Fruit fly (Drosophila melanogaster) whole organism, embryonic: Measurements from ENCODE around the gene CG46304.
A peak's percentile ranks its signal among the peaks of the same experiment; 100 is the strongest.

Experiments
- Antp ChIP-seq: fragments of 200-800 bp; sonication (Bioruptor generic); optimal IDR thresholded peaks from 3 replicates; lab custom pipeline; 2016; ENCODE audit warnings: missing biosample characterization, missing genetic modification characterization
- Atf6 ChIP-seq: fragments of 200-800 bp; sonication (Bioruptor generic); IDR thresholded peaks from 2 replicates; pipeline ENCODE4 v1.3.6; 2022; ENCODE audit warnings: missing biosample characterization, missing genetic modification characterization
- Bgb ChIP-seq: fragments of 200-800 bp; sonication (Bioruptor generic); IDR thresholded peaks from 2 replicates; pipeline ENCODE4 v1.3.6; 2022; ENCODE audit warnings: missing biosample characterization, missing genetic modification characterization; ENCODE audit not compliant: partially characterized antibody
- CG11560 ChIP-seq: fragments of 200-800 bp; sonication (Bioruptor generic); IDR thresholded peaks from 3 replicates; pipeline ENCODE4 v1.3.6; 2022; ENCODE audit warnings: missing biosample characterization, missing genetic modification characterization
- CG11723 ChIP-seq: fragments of 200-800 bp; sonication (Bioruptor generic); optimal IDR thresholded peaks from 2 replicates; lab custom pipeline; 2017; ENCODE audit warnings: missing biosample characterization, mild to moderate bottlenecking, missing genetic modification characterization
- CG12236 ChIP-seq: fragments of 200-800 bp; sonication (Bioruptor generic); optimal IDR thresholded peaks from 2 replicates; lab custom pipeline; 2016; ENCODE audit warnings: missing biosample characterization, missing genetic modification characterization
- CG12299 ChIP-seq: fragments of 200-800 bp; sonication (Bioruptor generic); optimal IDR thresholded peaks from 2 replicates; lab custom pipeline; 2018; ENCODE audit warnings: missing biosample characterization, mild to moderate bottlenecking, missing genetic modification characterization
- CG12391 ChIP-seq: fragments of 200-800 bp; sonication (Bioruptor generic); optimal IDR thresholded peaks from 3 replicates; lab custom pipeline; 2018; ENCODE audit warnings: missing biosample characterization, mild to moderate bottlenecking, missing genetic modification characterization, moderate library complexity
- CG12659 ChIP-seq: fragments of 200-800 bp; sonication (Bioruptor generic); optimal IDR thresholded peaks from 3 replicates; lab custom pipeline; 2017; ENCODE audit warnings: mild to moderate bottlenecking, missing biosample characterization, missing genetic modification reagents, missing genetic modification characterization
- CG13123 ChIP-seq: fragments of 200-800 bp; sonication (Bioruptor generic); optimal IDR thresholded peaks from 2 replicates; lab custom pipeline; 2016; ENCODE audit warnings: missing biosample characterization, missing genetic modification characterization
- CG15514 ChIP-seq: fragments of 200-800 bp; sonication (Bioruptor generic); optimal IDR thresholded peaks from 3 replicates; lab custom pipeline; 2017; ENCODE audit warnings: missing biosample characterization, missing genetic modification characterization, mild to moderate bottlenecking, moderate library complexity, missing genetic modification reagents
- CG17568 ChIP-seq: fragments of 200-800 bp; sonication (Bioruptor generic); optimal IDR thresholded peaks from 2 replicates; lab custom pipeline; 2018; ENCODE audit warnings: missing biosample characterization, mild to moderate bottlenecking, missing genetic modification characterization, moderate library complexity
- CG17802 ChIP-seq: fragments of 200-800 bp; sonication (Bioruptor generic); optimal IDR thresholded peaks from 2 replicates; lab custom pipeline; 2018; ENCODE audit warnings: missing biosample characterization, mild to moderate bottlenecking, missing genetic modification characterization, moderate library complexity
- CG18011 ChIP-seq: fragments of 200-800 bp; sonication (Bioruptor generic); optimal IDR thresholded peaks from 2 replicates; lab custom pipeline; 2017; ENCODE audit warnings: missing biosample characterization, missing genetic modification characterization, mild to moderate bottlenecking, moderate library complexity, missing genotype
- CG2678 ChIP-seq: fragments of 200-800 bp; sonication (Bioruptor generic); optimal IDR thresholded peaks from 3 replicates; lab custom pipeline; 2019; ENCODE audit warnings: missing biosample characterization, mild to moderate bottlenecking, missing genetic modification characterization, moderate library complexity
- CG3163 ChIP-seq: fragments of 200-800 bp; sonication (Bioruptor generic); optimal IDR thresholded peaks from 3 replicates; lab custom pipeline; 2016; ENCODE audit warnings: missing biosample characterization, missing genetic modification characterization
- CG3281 ChIP-seq: fragments of 200-800 bp; sonication (Bioruptor generic); optimal IDR thresholded peaks from 3 replicates; lab custom pipeline; 2017; ENCODE audit warnings: missing biosample characterization, mild to moderate bottlenecking, missing genetic modification characterization
- CG34224 ChIP-seq: fragments of 200-800 bp; sonication (Bioruptor generic); IDR thresholded peaks from 3 replicates; pipeline ENCODE4 v1.3.6; 2022; ENCODE audit warnings: missing biosample characterization, missing genetic modification characterization; ENCODE audit not compliant: partially characterized antibody
- CG5953 ChIP-seq: fragments of 200-800 bp; sonication (Bioruptor generic); IDR thresholded peaks from 2 replicates; pipeline ENCODE4 v1.3.6; 2022; ENCODE audit warnings: missing biosample characterization, missing genetic modification characterization
- CG7745 ChIP-seq: fragments of 200-800 bp; sonication (Bioruptor generic); optimal IDR thresholded peaks from 2 replicates; lab custom pipeline; 2018; ENCODE audit warnings: missing biosample characterization, mild to moderate bottlenecking, missing genetic modification characterization, moderate library complexity
- CG7963 ChIP-seq: fragments of 200-800 bp; sonication (Bioruptor generic); IDR thresholded peaks from 3 replicates; pipeline ENCODE4 v1.3.6; 2022; ENCODE audit warnings: missing biosample characterization, missing genetic modification characterization; ENCODE audit not compliant: partially characterized antibody
- CG8944 ChIP-seq: fragments of 200-800 bp; sonication (Bioruptor generic); optimal IDR thresholded peaks from 3 replicates; lab custom pipeline; 2016; ENCODE audit warnings: missing biosample characterization, missing genetic modification characterization
- CHES-1-like ChIP-seq: fragments of 200-800 bp; sonication (Bioruptor generic); optimal IDR thresholded peaks from 2 replicates; lab custom pipeline; 2016; ENCODE audit warnings: missing biosample characterization, missing genetic modification characterization
- D19B ChIP-seq: fragments of 200-800 bp; sonication (Bioruptor generic); optimal IDR thresholded peaks from 2 replicates; lab custom pipeline; 2017; ENCODE audit warnings: missing biosample characterization, mild to moderate bottlenecking, missing genetic modification characterization
- Drgx ChIP-seq: fragments of 200-800 bp; sonication (Bioruptor generic); IDR thresholded peaks from 2 replicates; pipeline ENCODE4 v1.3.6; 2022; ENCODE audit warnings: missing biosample characterization, missing genetic modification characterization
- Fer3 ChIP-seq: fragments of 200-800 bp; sonication (Bioruptor generic); optimal IDR thresholded peaks from 2 replicates; lab custom pipeline; 2018; ENCODE audit warnings: missing biosample characterization, mild to moderate bottlenecking, missing genetic modification characterization, moderate library complexity
- Hr3 ChIP-seq: fragments of 200-800 bp; sonication (Bioruptor generic); optimal IDR thresholded peaks from 3 replicates; lab custom pipeline; 2016; ENCODE audit warnings: missing biosample characterization, missing genetic modification characterization
- MBD-R2 ChIP-seq: fragments of 200-800 bp; sonication (Bioruptor generic); IDR thresholded peaks from 2 replicates; pipeline ENCODE4 v1.3.6; 2022; ENCODE audit warnings: missing biosample characterization, missing genetic modification characterization
- NC2α ChIP-seq: fragments of 200-800 bp; sonication (Bioruptor generic); optimal IDR thresholded peaks from 2 replicates; lab custom pipeline; 2016; ENCODE audit warnings: missing biosample characterization, missing genetic modification characterization
- Nf-YC ChIP-seq: fragments of 200-800 bp; optimal IDR thresholded peaks from 3 replicates; lab custom pipeline; 2019; ENCODE audit warnings: missing biosample characterization, mild to moderate bottlenecking, missing genetic modification characterization, moderate library complexity
- Sry-δ ChIP-seq: fragments of 200-800 bp; sonication (Bioruptor generic); optimal IDR thresholded peaks from 2 replicates; lab custom pipeline; 2016; ENCODE audit warnings: missing biosample characterization, missing genetic modification characterization
- Usf ChIP-seq: fragments of 200-800 bp; sonication (Bioruptor generic); optimal IDR thresholded peaks from 2 replicates; lab custom pipeline; 2017; ENCODE audit warnings: missing genotype, missing biosample characterization, missing genetic modification characterization
- Vsx1 ChIP-seq: fragments of 200-800 bp; sonication (Bioruptor generic); optimal IDR thresholded peaks from 2 replicates; lab custom pipeline; 2017; ENCODE audit warnings: missing biosample characterization, mild to moderate bottlenecking, missing genetic modification characterization, missing genetic modification reagents
- amos ChIP-seq: fragments of 200-800 bp; sonication (Bioruptor generic); IDR thresholded peaks from 2 replicates; pipeline ENCODE4 v1.3.6; 2022; ENCODE audit warnings: missing biosample characterization, missing genetic modification characterization; ENCODE audit not compliant: partially characterized antibody
- bigmax ChIP-seq: fragments of 200-800 bp; sonication (Bioruptor generic); optimal IDR thresholded peaks from 2 replicates; lab custom pipeline; 2018; ENCODE audit warnings: missing biosample characterization, mild to moderate bottlenecking, missing genetic modification characterization
- bsh ChIP-seq, 2 experiments: fragments of 200-800 bp; sonication (Bioruptor generic); optimal IDR thresholded peaks; 2 replicates each; lab custom pipeline; 2017 to 2018; ENCODE audit warnings: mild to moderate bottlenecking in 2 of 2, missing biosample characterization in 2 of 2, missing genetic modification characterization in 2 of 2, moderate library complexity in 1 of 2
- cato ChIP-seq: fragments of 200-800 bp; sonication (Bioruptor generic); optimal IDR thresholded peaks from 2 replicates; lab custom pipeline; 2016; ENCODE audit warnings: missing biosample characterization, missing genetic modification characterization, borderline replicate concordance
- crp ChIP-seq, 2 experiments: fragments of 200-800 bp; sonication (Bioruptor generic); optimal IDR thresholded peaks; 2 replicates in 1 of 2; 3 replicates in 1 of 2; lab custom pipeline; 2017; ENCODE audit warnings: missing biosample characterization in 2 of 2, missing genetic modification characterization in 2 of 2, mild to moderate bottlenecking in 1 of 2, moderate library complexity in 1 of 2
- gsb-n ChIP-seq: fragments of 200-800 bp; sonication (Bioruptor generic); optimal IDR thresholded peaks from 3 replicates; lab custom pipeline; 2018; ENCODE audit warnings: missing biosample characterization, mild to moderate bottlenecking, missing genetic modification characterization
- her ChIP-seq: fragments of 200-800 bp; sonication (Bioruptor generic); optimal IDR thresholded peaks from 2 replicates; lab custom pipeline; 2016; ENCODE audit warnings: missing biosample characterization, missing genetic modification characterization
- lov ChIP-seq, 2 experiments: fragments of 200-800 bp in 1 of 2; fragments of >200 bp in 1 of 2; sonication (Bioruptor generic) in 1 of 2; IDR thresholded peaks in 1 of 2; optimal IDR thresholded peaks in 1 of 2; 2 replicates in 1 of 2; 3 replicates in 1 of 2; pipeline versions ENCODE4 v1.3.6 to Lab custom; 2017 to 2022; ENCODE audit warnings: missing biosample characterization in 1 of 2, missing genetic modification characterization in 1 of 2
- mam ChIP-seq: fragments of 200-800 bp; sonication (Bioruptor generic); optimal IDR thresholded peaks from 3 replicates; lab custom pipeline; 2016; ENCODE audit warnings: missing biosample characterization, missing genetic modification characterization
- nerfin-1 ChIP-seq: fragments of 200-800 bp; sonication (Bioruptor generic); optimal IDR thresholded peaks from 3 replicates; lab custom pipeline; 2019; ENCODE audit warnings: missing biosample characterization, mild to moderate bottlenecking, missing genetic modification characterization, moderate library complexity
- nerfin-2 ChIP-seq: fragments of 200-800 bp; sonication (Bioruptor generic); IDR thresholded peaks from 2 replicates; pipeline ENCODE4 v1.3.6; 2022; ENCODE audit warnings: missing biosample characterization, missing genetic modification characterization; ENCODE audit not compliant: partially characterized antibody
- repo ChIP-seq: fragments of 200-800 bp; sonication (Bioruptor generic); optimal IDR thresholded peaks from 2 replicates; lab custom pipeline; 2016; ENCODE audit warnings: missing biosample characterization, missing genetic modification characterization
- seq ChIP-seq: fragments of 200-800 bp; sonication (Bioruptor generic); IDR thresholded peaks from 2 replicates; pipeline ENCODE4 v1.3.6; 2022; ENCODE audit warnings: missing biosample characterization, missing genetic modification characterization
- stwl ChIP-seq: fragments of 200-800 bp; sonication (Bioruptor generic); optimal IDR thresholded peaks from 3 replicates; lab custom pipeline; 2018; ENCODE audit warnings: missing biosample characterization, mild to moderate bottlenecking, missing genetic modification characterization, moderate library complexity
- vfl ChIP-seq: fragments of 200-800 bp; sonication (Bioruptor generic); optimal IDR thresholded peaks from 2 replicates; lab custom pipeline; 2016; ENCODE audit warnings: missing biosample characterization, missing genetic modification characterization
- vvl ChIP-seq: fragments of 200-800 bp; sonication (Bioruptor generic); IDR thresholded peaks from 2 replicates; pipeline ENCODE4 v1.3.6; 2022; ENCODE audit warnings: missing biosample characterization, missing genetic modification characterization

CG46304 gene

dm6 chr2L:18948724-18949108 lies 2.6 kb downstream of the CG46304 start, which contains the start of gene CG10428 (continued):
- TF ChIP-seq Nf-YC = no peak
- no peak for TF ChIP-seq bigmax (GFP tag; lab: Kevin White, UChicago)
- no peak for TF ChIP-seq CG5953 (GFP tag; lab: Robert Waterston, UW)
- peak; percentile 31 for TF ChIP-seq CG12659 (GFP tag; lab: Kevin White, UChicago)
- TF ChIP-seq CG12299 (tag; lab: Kevin White, UChicago) = no peak
- TF ChIP-seq lov (optimal IDR thresholded peaks at IDR 0.05; lab: Kevin White, UChicago) = no peak
- TF ChIP-seq lov (GFP tag; IDR thresholded peaks at IDR 0.05; lab: Robert Waterston, UW) = no peak
- no peak for TF ChIP-seq Antp (GFP tag; lab: Kevin White, UChicago)
- TF ChIP-seq her (GFP tag; lab: Kevin White, UChicago) = no peak
- no peak for TF ChIP-seq repo (GFP tag; lab: Kevin White, UChicago)
- TF ChIP-seq CG3163 (GFP tag; lab: Kevin White, UChicago) = no peak
- TF ChIP-seq CG15514 = peak; percentile 36
- TF ChIP-seq Sry-δ (GFP tag; lab: Kevin White, UChicago) = peak; percentile 45
- TF ChIP-seq CG11560 (tag; lab: Robert Waterston, UW) = peak; percentile 13; the same call in 1 of the 3 replicates
- peak; percentile 97 for TF ChIP-seq CG7745
- no peak for TF ChIP-seq Hr3 (GFP tag; lab: Kevin White, UChicago)
- TF ChIP-seq nerfin-1 (tag; lab: Kevin White, UChicago) = no peak
- TF ChIP-seq CG3281 (GFP tag; lab: Kevin White, UChicago) = no peak
- TF ChIP-seq CG17568 = no peak
- TF ChIP-seq CG18011 (GFP tag; lab: Kevin White, UChicago) = no peak
- no peak for TF ChIP-seq mam (GFP tag; lab: Kevin White, UChicago)
- TF ChIP-seq D19B (GFP tag; lab: Kevin White, UChicago) = no peak
- peak; percentile 46; the same call in 1 of the 2 replicates for TF ChIP-seq nerfin-2
- TF ChIP-seq Fer3 (tag; lab: Kevin White, UChicago) = no peak
- TF ChIP-seq CG2678 (tag; lab: Kevin White, UChicago) = no peak
- TF ChIP-seq Atf6 (GFP tag; lab: Robert Waterston, UW) = no peak
- no peak for TF ChIP-seq CG11723 (GFP tag; lab: Kevin White, UChicago)
- no peak for TF ChIP-seq seq (GFP tag; lab: Robert Waterston, UW)
- no peak for TF ChIP-seq CG12391 (tag; lab: Kevin White, UChicago)
- TF ChIP-seq CG7963 (GFP tag; lab: Robert Waterston, UW) = peak; percentile 27; the same call in 1 of the 3 replicates
- TF ChIP-seq gsb-n (tag; lab: Kevin White, UChicago) = no peak
- peak; percentile 69 for TF ChIP-seq MBD-R2
- peak; percentile 23 for TF ChIP-seq stwl (tag; lab: Kevin White, UChicago)
- no peak for TF ChIP-seq cato (GFP tag; lab: Kevin White, UChicago)
- TF ChIP-seq CG34224 (GFP tag; lab: Robert Waterston, UW) = 0 out of 3 replicates have a peak, but pooled peaks have one; percentile 48
- TF ChIP-seq Drgx = no peak
- TF ChIP-seq amos (GFP tag; lab: Robert Waterston, UW) = peak; percentile 38; the same call in 1 of the 2 replicates
- TF ChIP-seq vfl (GFP tag; lab: Kevin White, UChicago) = no peak
- TF ChIP-seq CHES-1-like = no peak
- TF ChIP-seq CG12236 (GFP tag; lab: Kevin White, UChicago) = no peak
- TF ChIP-seq crp (GFP tag; optimal IDR thresholded peaks at IDR 0.05; lab: Kevin White, UChicago) = peak in 1 of 2 experiments; percentile 84
- TF ChIP-seq NC2α = no peak
- TF ChIP-seq vvl (GFP tag; lab: Robert Waterston, UW) = no peak
- peak; percentile 63; the same call in 1 of the 2 replicates for TF ChIP-seq Bgb (GFP tag; lab: Robert Waterston, UW)
- no peak for TF ChIP-seq bsh (GFP tag; optimal IDR thresholded peaks at IDR 0.05; lab: Kevin White, UChicago)
- TF ChIP-seq CG8944 (GFP tag; lab: Kevin White, UChicago) = no peak
- no peak for TF ChIP-seq Usf (GFP tag; lab: Kevin White, UChicago)
- TF ChIP-seq CG13123 = no peak
- no peak for TF ChIP-seq Vsx1 (GFP tag; lab: Kevin White, UChicago)
- TF ChIP-seq CG17802 (tag; lab: Kevin White, UChicago) = no peak
